Fruit fly (Drosophila melanogaster) whole organism, prepupa: Measurements from ENCODE around the gene CG10365.

Experiments used
- Blimp-1 ChIP-seq: fragments of 200-800 bp; sonication (Bioruptor generic); optimal IDR thresholded peaks from 3 replicates; lab custom pipeline; 2017; ENCODE audit warnings: missing biosample characterization, missing genetic modification characterization, mild to moderate bottlenecking, moderate library complexity, missing genetic modification reagents
- CG11294 ChIP-seq: fragments of 200-800 bp; sonication (Bioruptor generic); IDR thresholded peaks from 2 replicates; pipeline ENCODE4 v1.3.6; 2022; ENCODE audit warnings: missing biosample characterization, missing genetic modification characterization
- CG11902 ChIP-seq: fragments of 200-800 bp; sonication (Bioruptor generic); optimal IDR thresholded peaks from 3 replicates; lab custom pipeline; 2016; ENCODE audit warnings: missing biosample characterization, missing genetic modification characterization
- CG15336 ChIP-seq: fragments of 200-800 bp; sonication (Bioruptor generic); IDR thresholded peaks from 2 replicates; pipeline ENCODE4 v1.3.6; 2022; ENCODE audit warnings: missing biosample characterization, missing genetic modification characterization
- CG34406 ChIP-seq: fragments of 200-800 bp; sonication (Bioruptor generic); optimal IDR thresholded peaks from 3 replicates; lab custom pipeline; 2016; ENCODE audit warnings: missing biosample characterization, missing genetic modification characterization
- CG3919 ChIP-seq: fragments of 200-800 bp; sonication (Bioruptor generic); optimal IDR thresholded peaks from 3 replicates; lab custom pipeline; 2016; ENCODE audit warnings: missing biosample characterization, missing genetic modification characterization
- CG4318 ChIP-seq: fragments of 200-800 bp; sonication (Bioruptor generic); optimal IDR thresholded peaks from 3 replicates; lab custom pipeline; 2017; ENCODE audit warnings: missing biosample characterization, mild to moderate bottlenecking, missing genetic modification characterization
- CG6854 ChIP-seq: fragments of 200-800 bp; sonication (Bioruptor generic); optimal IDR thresholded peaks from 2 replicates; lab custom pipeline; 2017; ENCODE audit warnings: missing biosample characterization, mild to moderate bottlenecking, missing genetic modification characterization
- CG7368 ChIP-seq: fragments of 200-800 bp; sonication (Bioruptor generic); optimal IDR thresholded peaks from 3 replicates; lab custom pipeline; 2016; ENCODE audit warnings: missing biosample characterization, missing genetic modification characterization
- CG8119 ChIP-seq: fragments of 200-800 bp; sonication (Bioruptor generic); IDR thresholded peaks from 3 replicates; pipeline ENCODE4 v1.3.6; 2022; ENCODE audit warnings: missing biosample characterization, missing genetic modification characterization
- CG8319 ChIP-seq: fragments of 200-800 bp; sonication (Bioruptor generic); optimal IDR thresholded peaks from 3 replicates; lab custom pipeline; 2016; ENCODE audit warnings: missing biosample characterization, missing genetic modification characterization
- CG8632 ChIP-seq: fragments of 200-800 bp; sonication (Bioruptor generic); optimal IDR thresholded peaks from 3 replicates; lab custom pipeline; 2016; ENCODE audit warnings: missing biosample characterization, missing genetic modification characterization
- CG9139 ChIP-seq: fragments of 200-800 bp; sonication (Bioruptor generic); optimal IDR thresholded peaks from 3 replicates; lab custom pipeline; 2017; ENCODE audit warnings: missing biosample characterization, mild to moderate bottlenecking, missing genetic modification characterization
- Eip75B ChIP-seq: fragments of 200-800 bp; sonication (Bioruptor generic); optimal IDR thresholded peaks from 3 replicates; lab custom pipeline; 2016; ENCODE audit warnings: missing biosample characterization, missing genetic modification characterization
- Eip78C ChIP-seq: fragments of 200-800 bp; sonication (Bioruptor generic); peaks from one replicate; lab custom pipeline; 2016; ENCODE audit warnings: missing biosample characterization, missing genetic modification characterization
- Eip93F ChIP-seq: fragments of 200-800 bp; sonication (Bioruptor generic); optimal IDR thresholded peaks from 2 replicates; lab custom pipeline; 2016; ENCODE audit warnings: missing biosample characterization, mild to moderate bottlenecking, missing genetic modification characterization
- Hr38 ChIP-seq: sonication (Bioruptor generic); optimal IDR thresholded peaks from 2 replicates; lab custom pipeline; 2016; ENCODE audit warnings: missing biosample characterization, missing genetic modification characterization
- Hr39 ChIP-seq: fragments of 200-800 bp; sonication (Bioruptor generic); optimal IDR thresholded peaks from 2 replicates; lab custom pipeline; 2016; ENCODE audit warnings: missing biosample characterization, missing genetic modification characterization
- Hr4 ChIP-seq: fragments of 200-800 bp; sonication (Bioruptor generic); optimal IDR thresholded peaks from 3 replicates; lab custom pipeline; 2016; ENCODE audit warnings: missing biosample characterization, missing genetic modification characterization
- Lpt ChIP-seq: fragments of 200-800 bp; sonication (Bioruptor generic); optimal IDR thresholded peaks from 3 replicates; lab custom pipeline; 2016; ENCODE audit warnings: missing biosample characterization, missing genetic modification characterization
- Met ChIP-seq: fragments of 200-800 bp; sonication (Bioruptor generic); optimal IDR thresholded peaks from 3 replicates; lab custom pipeline; 2016; ENCODE audit warnings: missing biosample characterization, missing genetic modification characterization
- Smox ChIP-seq: fragments of 200-800 bp; sonication (Bioruptor generic); optimal IDR thresholded peaks from 3 replicates; lab custom pipeline; 2016; ENCODE audit warnings: missing biosample characterization, missing genetic modification characterization
- Sox102F ChIP-seq: fragments of 200-800 bp; sonication (Bioruptor generic); optimal IDR thresholded peaks from 2 replicates; lab custom pipeline; 2016; ENCODE audit warnings: missing biosample characterization, mild to moderate bottlenecking, missing genetic modification characterization
- Sox14 ChIP-seq: fragments of 200-800 bp; sonication (Bioruptor generic); optimal IDR thresholded peaks from 3 replicates; lab custom pipeline; 2016; ENCODE audit warnings: missing biosample characterization, missing genetic modification characterization
- Sox15 ChIP-seq: fragments of 200-800 bp; sonication (Bioruptor generic); optimal IDR thresholded peaks from 3 replicates; lab custom pipeline; 2016; ENCODE audit warnings: missing biosample characterization, missing genetic modification characterization
- achi ChIP-seq: fragments of 200-800 bp; sonication (Bioruptor generic); optimal IDR thresholded peaks from 3 replicates; lab custom pipeline; 2016; ENCODE audit warnings: missing biosample characterization, missing genetic modification characterization
- cyc ChIP-seq: fragments of 200-800 bp; sonication (Bioruptor generic); optimal IDR thresholded peaks from 3 replicates; lab custom pipeline; 2016; ENCODE audit warnings: missing biosample characterization, missing genetic modification characterization
- dsx ChIP-seq: fragments of 200-800 bp; optimal IDR thresholded peaks from 3 replicates; lab custom pipeline; 2019; ENCODE audit warnings: missing biosample characterization, mild to moderate bottlenecking, missing genetic modification characterization, moderate library complexity; ENCODE audit not compliant: poor library complexity, severe bottlenecking
- eg ChIP-seq: fragments of 200-800 bp; sonication (Bioruptor generic); IDR thresholded peaks from 3 replicates; pipeline ENCODE4 v1.3.6; 2022; ENCODE audit warnings: missing biosample characterization, missing genetic modification characterization
- esn ChIP-seq: fragments of 200-800 bp; sonication (Bioruptor generic); optimal IDR thresholded peaks from 2 replicates; lab custom pipeline; 2016; ENCODE audit warnings: missing biosample characterization, mild to moderate bottlenecking, missing genetic modification characterization, moderate library complexity
- fd85E ChIP-seq: fragments of 200-800 bp; sonication (Bioruptor generic); optimal IDR thresholded peaks from 3 replicates; lab custom pipeline; 2016; ENCODE audit warnings: missing biosample characterization, missing genetic modification characterization
- fkh ChIP-seq: fragments of 200-800 bp; sonication (Bioruptor generic); optimal IDR thresholded peaks from 3 replicates; lab custom pipeline; 2017; ENCODE audit warnings: missing biosample characterization, mild to moderate bottlenecking, missing genetic modification characterization, moderate library complexity
- lz ChIP-seq: fragments of 200-800 bp; sonication (Bioruptor generic); optimal IDR thresholded peaks from 3 replicates; lab custom pipeline; 2016; ENCODE audit warnings: missing biosample characterization, missing genetic modification characterization
- net ChIP-seq: fragments of 200-800 bp; sonication (Bioruptor generic); optimal IDR thresholded peaks from 3 replicates; lab custom pipeline; 2016; ENCODE audit warnings: missing biosample characterization, missing genetic modification characterization
- pdm3 ChIP-seq: fragments of 200-800 bp; sonication (Bioruptor generic); optimal IDR thresholded peaks from 3 replicates; lab custom pipeline; 2016; ENCODE audit warnings: missing biosample characterization, missing genetic modification characterization
- spab ChIP-seq: fragments of 200-800 bp; sonication (Bioruptor generic); optimal IDR thresholded peaks from 2 replicates; lab custom pipeline; 2017; ENCODE audit warnings: missing biosample characterization, mild to moderate bottlenecking, missing genetic modification characterization, missing genetic modification reagents
- svp ChIP-seq: fragments of 200-800 bp; sonication (Bioruptor generic); peaks from one replicate; lab custom pipeline; 2016; ENCODE audit warnings: missing biosample characterization, missing genetic modification characterization
- vri ChIP-seq: fragments of 200-800 bp; sonication (Bioruptor generic); optimal IDR thresholded peaks from 3 replicates; lab custom pipeline; 2016; ENCODE audit warnings: missing biosample characterization, mild to moderate bottlenecking, missing genetic modification characterization

Gene CG10365

dm6 chr3R:23729632-23730471 lies 6.7 kb downstream of the CG10365 start (continued):
- no peak for TF ChIP-seq lz (GFP tag; lab: Kevin White, UChicago)
- no peak for TF ChIP-seq Sox15 (GFP tag; lab: Kevin White, UChicago)
- peak; percentile 36 for TF ChIP-seq Sox102F (GFP tag; lab: Kevin White, UChicago)
- peak; percentile 14 for TF ChIP-seq esn
- peak; percentile 88 for TF ChIP-seq svp (GFP tag; lab: Kevin White, UChicago)
- no peak for TF ChIP-seq CG11902 (GFP tag; lab: Kevin White, UChicago)
- no peak for TF ChIP-seq cyc (GFP tag; lab: Kevin White, UChicago)
- TF ChIP-seq CG15336 (GFP tag; lab: Robert Waterston, UW): peak; percentile 42; the same call in 1 of the 2 replicates
- no peak for TF ChIP-seq CG34406 (GFP tag; lab: Kevin White, UChicago)
- peak; percentile 38 for TF ChIP-seq net (GFP tag; lab: Kevin White, UChicago)
- peak; percentile 59 for TF ChIP-seq Eip75B (GFP tag; lab: Kevin White, UChicago)
- peak; percentile 84 for TF ChIP-seq Eip78C (GFP tag; lab: Kevin White, UChicago)
- peak; percentile 95 for TF ChIP-seq Sox14 (GFP tag; lab: Kevin White, UChicago)
- peak; percentile 15 for TF ChIP-seq spab (GFP tag; lab: Kevin White, UChicago)
- no peak for TF ChIP-seq CG8319 (GFP tag; lab: Kevin White, UChicago)
- TF ChIP-seq CG4318 (GFP tag; lab: Kevin White, UChicago): no peak
- TF ChIP-seq Smox (GFP tag; lab: Kevin White, UChicago): no peak
- TF ChIP-seq CG9139 (GFP tag; lab: Kevin White, UChicago): peak; percentile 38

- no peak for TF ChIP-seq CG11902 (GFP tag; lab: Kevin White, UChicago)
- TF ChIP-seq svp (GFP tag; lab: Kevin White, UChicago): peak; percentile 74
Measured at dm6 chr3R:23730472-23730801, 7.3 kb downstream of the CG10365 start.

dm6 chr3R:23732533-23732932 lies 9.4 kb downstream of the CG10365 start:
- no peak for TF ChIP-seq CG11294 (GFP tag; lab: Robert Waterston, UW)
- TF ChIP-seq CG6854 (GFP tag; lab: Kevin White, UChicago): no peak
- no peak for TF ChIP-seq Met (GFP tag; lab: Kevin White, UChicago)
- no peak for TF ChIP-seq spab (GFP tag; lab: Kevin White, UChicago)
- no peak for TF ChIP-seq Blimp-1 (GFP tag; lab: Kevin White, UChicago)

dm6 chr3R:23732990-23733512 lies 9.9 kb downstream of the CG10365 start, which contains the start of the genes Hmgcr and Rpn9:
Gene Hmgcr (plus strand): TSS chr3R:23733324.
Gene Rpn9 (minus strand): TSS chr3R:23733462.
- no peak for TF ChIP-seq pdm3 (GFP tag; lab: Kevin White, UChicago)
- TF ChIP-seq fkh (GFP tag; lab: Kevin White, UChicago): peak; percentile 1
- no peak for TF ChIP-seq Lpt (GFP tag; lab: Kevin White, UChicago)
- TF ChIP-seq CG3919 (GFP tag; lab: Kevin White, UChicago): peak; percentile 39
- TF ChIP-seq CG6854 (GFP tag; lab: Kevin White, UChicago): peak; percentile 22
- peak; percentile 10; the same call in 1 of the 3 replicates for TF ChIP-seq eg (GFP tag; lab: Robert Waterston, UW)
- peak; percentile 48 for TF ChIP-seq vri (GFP tag; lab: Kevin White, UChicago)
- TF ChIP-seq spab (GFP tag; lab: Kevin White, UChicago): no peak
- TF ChIP-seq Hr39 (GFP tag; lab: Kevin White, UChicago): no peak
- peak; percentile 100 for TF ChIP-seq achi
- TF ChIP-seq Hr38 (GFP tag; lab: Kevin White, UChicago): no peak
- TF ChIP-seq CG8119 (GFP tag; lab: Robert Waterston, UW): no peak
- TF ChIP-seq Eip75B (GFP tag; lab: Kevin White, UChicago): peak; percentile 2
- TF ChIP-seq Hr4: no peak
- TF ChIP-seq CG34406 (GFP tag; lab: Kevin White, UChicago): no peak
- no peak for TF ChIP-seq Met (GFP tag; lab: Kevin White, UChicago)
- peak; percentile 69 for TF ChIP-seq Eip78C (GFP tag; lab: Kevin White, UChicago)
- peak; percentile 11 for TF ChIP-seq dsx (GFP tag; lab: Kevin White, UChicago)
- TF ChIP-seq CG8632 (GFP tag; lab: Kevin White, UChicago): no peak
- TF ChIP-seq Eip93F (GFP tag; lab: Kevin White, UChicago): peak; percentile 52
- peak; percentile 39 for TF ChIP-seq Sox14 (GFP tag; lab: Kevin White, UChicago)
- no peak for TF ChIP-seq fd85E (GFP tag; lab: Kevin White, UChicago)
- no peak for TF ChIP-seq lz (GFP tag; lab: Kevin White, UChicago)
- peak; percentile 23 for TF ChIP-seq esn
- no peak for TF ChIP-seq CG7368
